Worm (Caenorhabditis elegans): Measurements from ENCODE around the gene hrg-1.

hrg-1 gene

DNA sequence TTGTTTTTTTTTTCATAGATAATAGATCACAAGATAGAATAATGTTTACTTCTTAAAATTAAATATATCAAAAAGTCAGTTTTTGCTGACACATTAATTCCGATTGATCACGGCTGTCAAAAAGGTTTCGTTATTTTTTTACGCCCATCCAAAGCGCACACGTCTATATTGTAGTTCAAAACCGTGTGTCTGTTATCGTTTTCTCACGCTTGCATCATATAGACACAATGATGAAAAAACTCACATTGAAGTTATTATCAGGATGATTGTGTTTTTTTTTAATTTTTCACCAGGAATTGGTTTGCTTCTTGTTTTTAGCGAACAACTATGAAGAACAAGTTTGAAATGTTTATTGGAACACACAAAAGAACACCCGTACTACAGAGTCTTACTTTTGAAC, 8.3 kb downstream of the hrg-1 start (continued):
- TF ChIP-seq ama-1 (optimal IDR thresholded peaks at IDR 0.05) (no peak), ama-1 (GFP tag; optimal IDR thresholded peaks at IDR 0.05) (peak in 1 of 2 experiments; percentile 9), chd-7 (tag; optimal IDR thresholded peaks at IDR 0.05) (no peak), unc-130 (GFP tag; optimal IDR thresholded peaks at IDR 0.05) (no peak), pha-4 (tag; optimal IDR thresholded peaks at IDR 0.05) (no peak), F22D6.2 (tag; optimal IDR thresholded peaks at IDR 0.05) (peak; percentile 19), nhr-80 (tag; optimal IDR thresholded peaks at IDR 0.05) (peak; percentile 96), tbp1 (GFP tag; optimal IDR thresholded peaks at IDR 0.05) (peak; percentile 40), hrde-1 (tag; optimal IDR thresholded peaks at IDR 0.05; ENCODE audit: borderline replicate concordance) (no peak), athp-1 (tag; optimal IDR thresholded peaks at IDR 0.05) (no peak), C06A6.2 (GFP tag; conservative IDR thresholded peaks at IDR 0.05) (no peak), let-607 (tag; optimal IDR thresholded peaks at IDR 0.05) (peak; percentile 24 to 86), ZK185.1 (tag; optimal IDR thresholded peaks at IDR 0.05; ENCODE audit: poor library complexity, severe bottlenecking) (no peak), ztf-26 (tag; optimal IDR thresholded peaks at IDR 0.05) (peak; percentile 45), ekl-4 (GFP tag; IDR thresholded peaks at IDR 0.05) (no peak), repo-1 (tag; optimal IDR thresholded peaks at IDR 0.05) (no peak), madf-6 (GFP tag; IDR thresholded peaks at IDR 0.05) (no peak), lir-1 (GFP tag; conservative IDR thresholded peaks at IDR 0.05) (no peak), gei-17 (GFP tag; optimal IDR thresholded peaks at IDR 0.05) (peak; percentile 13), rec-8 (tag; optimal IDR thresholded peaks at IDR 0.05) (no peak), nfyb-1 (GFP tag; IDR thresholded peaks at IDR 0.05) (no peak), snpc-4 (GFP tag; optimal IDR thresholded peaks at IDR 0.05) (no peak), snpc-4 (tag; optimal IDR thresholded peaks at IDR 0.05) (peak in 1 of 4 experiments; percentile 8), attf-5 (GFP tag; optimal IDR thresholded peaks at IDR 0.05) (no peak), F57A8.1 (GFP tag; optimal IDR thresholded peaks at IDR 0.05) (no peak), cebp-2 (GFP tag; IDR thresholded peaks at IDR 0.05) (0 out of 2 replicates have a peak, but pooled peaks have one; percentile 33), Y53G8AR.9 (GFP tag; conservative IDR thresholded peaks at IDR 0.05) (peak; percentile 36; the same call in 1 of the 2 replicates), lin-35 (GFP tag; optimal IDR thresholded peaks at IDR 0.05) (no peak), nfya-2 (GFP tag; IDR thresholded peaks at IDR 0.05) (no peak), ceh-40 (GFP tag; IDR thresholded peaks at IDR 0.05) (no peak), nhr-27 (tag; optimal IDR thresholded peaks at IDR 0.05) (no peak), hlh-26 (GFP tag; conservative IDR thresholded peaks at IDR 0.05) (no peak), F52B5.7 (tag; optimal IDR thresholded peaks at IDR 0.05) (no peak), snpc-3.4 (tag; optimal IDR thresholded peaks at IDR 0.05) (no peak), unc-62 (GFP tag; optimal IDR thresholded peaks at IDR 0.05) (no peak), tbx-9 (tag; optimal IDR thresholded peaks at IDR 0.05; ENCODE audit: borderline replicate concordance) (no peak), C17E4.6 (GFP tag; IDR thresholded peaks at IDR 0.05) (no peak), ceh-91 (GFP tag; IDR thresholded peaks at IDR 0.05) (no peak), nhr-90 (tag; optimal IDR thresholded peaks at IDR 0.05) (peak; percentile 87), mxl-1 (tag; optimal IDR thresholded peaks at IDR 0.05) (no peak), mcd-1 (GFP tag; IDR thresholded peaks at IDR 0.05) (no peak), Y79H2A.3 (GFP tag; conservative IDR thresholded peaks at IDR 0.05) (no peak), Y56A3A.18 (GFP tag; IDR thresholded peaks at IDR 0.05) (0 out of 2 replicates have a peak, but pooled peaks have one; percentile 61), madf-8 (GFP tag; conservative IDR thresholded peaks at IDR 0.05) (no peak), Y67H2A.10 (GFP tag; conservative IDR thresholded peaks at IDR 0.05) (no peak), snpc-1.1 (tag; optimal IDR thresholded peaks at IDR 0.05; ENCODE audit: insufficient read depth) (no peak), bed-1 (GFP tag; IDR thresholded peaks at IDR 0.05) (no peak), F10E7.11 (tag; optimal IDR thresholded peaks at IDR 0.05) (no peak), ccch-3 (GFP tag; optimal IDR thresholded peaks at IDR 0.05) (no peak)
